Fruit fly (Drosophila melanogaster) whole organism, adult: ENCODE results near the gene CG34293.
A peak's percentile ranks its signal among the peaks of the same experiment; 100 is the strongest.

Source experiments
- CG11617 ChIP-seq: fragments of 200-800 bp; sonication (Bioruptor generic); optimal IDR thresholded peaks from 2 replicates; lab custom pipeline; 2017; ENCODE audit warnings: mild to moderate bottlenecking, missing biosample characterization, missing genetic modification reagents, missing genetic modification characterization
- CG12768 ChIP-seq: fragments of 200-800 bp; sonication (Bioruptor generic); optimal IDR thresholded peaks from 2 replicates; lab custom pipeline; 2017; ENCODE audit warnings: missing biosample characterization, missing genetic modification characterization, mild to moderate bottlenecking, moderate library complexity, missing genetic modification reagents
- CG14711 ChIP-seq: fragments of 200-800 bp; sonication (Bioruptor generic); optimal IDR thresholded peaks from 2 replicates; lab custom pipeline; 2018; ENCODE audit warnings: missing biosample characterization, mild to moderate bottlenecking, missing genetic modification characterization, moderate library complexity
- CG1620 ChIP-seq: fragments of 200-800 bp; sonication (Bioruptor generic); optimal IDR thresholded peaks from 2 replicates; lab custom pipeline; 2016; ENCODE audit warnings: missing biosample characterization, missing genetic modification characterization
- CG33017 ChIP-seq: fragments of 200-800 bp; sonication (Bioruptor generic); optimal IDR thresholded peaks from 2 replicates; lab custom pipeline; 2018; ENCODE audit warnings: missing biosample characterization, mild to moderate bottlenecking, missing genetic modification characterization, moderate library complexity
- CG5204 ChIP-seq: fragments of 200-800 bp; sonication (Bioruptor generic); optimal IDR thresholded peaks from 2 replicates; lab custom pipeline; 2016; ENCODE audit warnings: missing biosample characterization, missing genetic modification characterization
- CG7045 ChIP-seq: fragments of 200-800 bp; sonication (Bioruptor generic); optimal IDR thresholded peaks from 2 replicates; lab custom pipeline; 2017; ENCODE audit warnings: missing biosample characterization, mild to moderate bottlenecking, missing genetic modification characterization
- CG7101 ChIP-seq: fragments of 200-800 bp; sonication (Bioruptor generic); optimal IDR thresholded peaks from 2 replicates; lab custom pipeline; 2018; ENCODE audit warnings: missing biosample characterization, mild to moderate bottlenecking, missing genetic modification characterization, moderate library complexity
- Clk ChIP-seq: fragments of 200-800 bp; sonication (Bioruptor generic); optimal IDR thresholded peaks from 2 replicates; lab custom pipeline; 2017; ENCODE audit warnings: missing biosample characterization, missing genetic modification characterization
- Crg-1 ChIP-seq: fragments of 200-800 bp; sonication (Bioruptor generic); optimal IDR thresholded peaks from 2 replicates; lab custom pipeline; 2016; ENCODE audit warnings: missing biosample characterization, missing genetic modification characterization
- Hr96 ChIP-seq: fragments of 200-800 bp; sonication (Bioruptor generic); optimal IDR thresholded peaks from 2 replicates; lab custom pipeline; 2016; ENCODE audit warnings: missing biosample characterization, missing genetic modification characterization
- Mnt ChIP-seq: fragments of 200-800 bp; sonication (Bioruptor generic); optimal IDR thresholded peaks from 2 replicates; lab custom pipeline; 2016; ENCODE audit warnings: missing biosample characterization, mild to moderate bottlenecking, missing genetic modification characterization
- bab1 ChIP-seq: fragments of 200-800 bp; sonication (Bioruptor generic); optimal IDR thresholded peaks from 3 replicates; lab custom pipeline; 2019; ENCODE audit warnings: missing biosample characterization, mild to moderate bottlenecking, missing genetic modification characterization, moderate library complexity
- cic ChIP-seq: fragments of 200-800 bp; sonication (Bioruptor generic); optimal IDR thresholded peaks from 2 replicates; lab custom pipeline; 2017; ENCODE audit warnings: missing biosample characterization, mild to moderate bottlenecking, missing genetic modification characterization, moderate library complexity
- cnc ChIP-seq, 2 experiments: fragments of >200 bp; optimal IDR thresholded peaks; 2 replicates each; lab custom pipeline; 2017
- kay ChIP-seq: fragments of 200-800 bp; sonication (Bioruptor generic); peaks from one replicate; lab custom pipeline; 2016; ENCODE audit warnings: missing biosample characterization, missing genetic modification characterization, borderline replicate concordance
- ovo ChIP-seq: fragments of 200-800 bp; sonication (Bioruptor generic); optimal IDR thresholded peaks from 2 replicates; lab custom pipeline; 2016; ENCODE audit warnings: missing biosample characterization, missing genetic modification characterization
- pad ChIP-seq: fragments of 200-800 bp; sonication (Bioruptor generic); optimal IDR thresholded peaks from 3 replicates; lab custom pipeline; 2017; ENCODE audit warnings: missing biosample characterization, missing genetic modification characterization, mild to moderate bottlenecking, moderate library complexity, missing genetic modification reagents
- tj ChIP-seq: fragments of 200-800 bp; sonication (Bioruptor generic); optimal IDR thresholded peaks from 3 replicates; lab custom pipeline; 2017; ENCODE audit warnings: missing biosample characterization, mild to moderate bottlenecking, missing genetic modification characterization, moderate library complexity
- toe ChIP-seq: fragments of 200-800 bp; sonication (Bioruptor generic); optimal IDR thresholded peaks from 2 replicates; lab custom pipeline; 2016; ENCODE audit warnings: missing biosample characterization, missing genetic modification characterization

The CG34293 gene

DNA sequence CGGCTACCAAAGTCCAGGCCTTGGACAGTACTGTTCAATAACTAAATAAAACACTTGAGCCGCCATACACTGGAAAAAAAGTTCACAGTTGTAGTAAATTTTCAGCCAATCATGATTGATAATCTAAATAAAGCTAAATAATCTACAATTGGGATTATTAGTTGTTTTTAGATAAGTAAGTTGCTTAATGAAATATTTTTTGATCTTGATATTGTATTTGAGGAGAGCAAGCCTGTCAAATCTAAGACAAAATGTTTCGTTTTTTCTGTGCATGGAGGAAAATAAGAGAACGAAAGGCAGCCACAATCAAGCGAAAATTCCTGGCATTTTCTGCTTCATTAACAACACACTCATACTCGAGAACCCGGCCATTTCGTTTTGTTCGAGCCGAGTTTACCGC lies 5.8 kb upstream of the CG34293 start:
- no peak for TF ChIP-seq bab1
- no peak for TF ChIP-seq Clk (GFP tag; lab: Kevin White, UChicago)
- TF ChIP-seq Mnt: no peak
- no peak for TF ChIP-seq toe (GFP tag; lab: Kevin White, UChicago)
- TF ChIP-seq tj (GFP tag; lab: Kevin White, UChicago): no peak
- no peak for TF ChIP-seq Hr96
- no peak for TF ChIP-seq ovo (GFP tag; lab: Kevin White, UChicago)
- no peak for TF ChIP-seq CG11617 (GFP tag; lab: Kevin White, UChicago)
- no peak for TF ChIP-seq CG5204 (GFP tag; lab: Kevin White, UChicago)
- no peak for TF ChIP-seq cnc (optimal IDR thresholded peaks at IDR 0.05; lab: Kevin White, UChicago)
- no peak for TF ChIP-seq CG12768 (GFP tag; lab: Kevin White, UChicago)
- no peak for TF ChIP-seq CG14711 (tag; lab: Kevin White, UChicago)
- no peak for TF ChIP-seq CG7101 (tag; lab: Kevin White, UChicago)
- no peak for TF ChIP-seq cic
- TF ChIP-seq CG1620 (GFP tag; lab: Kevin White, UChicago): no peak
- no peak for TF ChIP-seq CG7045 (GFP tag; lab: Kevin White, UChicago)
- TF ChIP-seq CG33017 (tag; lab: Kevin White, UChicago): no peak
- no peak for TF ChIP-seq Crg-1
- TF ChIP-seq kay (GFP tag; lab: Kevin White, UChicago): no peak
- TF ChIP-seq pad (GFP tag; lab: Kevin White, UChicago): no peak

- no peak for TF ChIP-seq kay (GFP tag; lab: Kevin White, UChicago)
- no peak for TF ChIP-seq Mnt
- TF ChIP-seq tj (GFP tag; lab: Kevin White, UChicago): no peak
- TF ChIP-seq cic: no peak
- TF ChIP-seq CG11617 (GFP tag; lab: Kevin White, UChicago): no peak
- TF ChIP-seq Crg-1: no peak
- TF ChIP-seq CG14711 (tag; lab: Kevin White, UChicago): no peak
- TF ChIP-seq CG5204 (GFP tag; lab: Kevin White, UChicago): no peak
- no peak for TF ChIP-seq ovo (GFP tag; lab: Kevin White, UChicago)
- no peak for TF ChIP-seq CG7101 (tag; lab: Kevin White, UChicago)
- TF ChIP-seq Hr96: no peak
- no peak for TF ChIP-seq cnc (optimal IDR thresholded peaks at IDR 0.05; lab: Kevin White, UChicago)
These were observed 2.0 kb upstream of the CG34293 start for dm6 chr3R:27167350-27167749.

dm6 chr3R:27162824-27163223 lies 2.6 kb downstream of the CG34293 start, which contains the start of gene ppk31:
TSS of gene ppk31 (plus strand) at chr3R:27163124.
- TF ChIP-seq CG1620 (GFP tag; lab: Kevin White, UChicago): no peak
- no peak for TF ChIP-seq CG7045 (GFP tag; lab: Kevin White, UChicago)
- no peak for TF ChIP-seq cic
- TF ChIP-seq CG14711 (tag; lab: Kevin White, UChicago): no peak
- TF ChIP-seq bab1: no peak
- no peak for TF ChIP-seq toe (GFP tag; lab: Kevin White, UChicago)

- no peak for TF ChIP-seq toe (GFP tag; lab: Kevin White, UChicago)
- no peak for TF ChIP-seq CG7101 (tag; lab: Kevin White, UChicago)
- no peak for TF ChIP-seq Clk (GFP tag; lab: Kevin White, UChicago)
- no peak for TF ChIP-seq CG12768 (GFP tag; lab: Kevin White, UChicago)
- TF ChIP-seq Hr96: no peak
- TF ChIP-seq Crg-1: no peak
- TF ChIP-seq tj (GFP tag; lab: Kevin White, UChicago): no peak
- TF ChIP-seq CG14711 (tag; lab: Kevin White, UChicago): no peak
- no peak for TF ChIP-seq kay (GFP tag; lab: Kevin White, UChicago)
- no peak for TF ChIP-seq pad (GFP tag; lab: Kevin White, UChicago)
- TF ChIP-seq cic: no peak
- TF ChIP-seq CG5204 (GFP tag; lab: Kevin White, UChicago): no peak
These were observed 4.5 kb downstream of the CG34293 start, which contains the start of gene CG5909 for dm6 chr3R:27160858-27161257. TSS of gene CG5909 (plus strand) at chr3R:27161158.

DNA sequence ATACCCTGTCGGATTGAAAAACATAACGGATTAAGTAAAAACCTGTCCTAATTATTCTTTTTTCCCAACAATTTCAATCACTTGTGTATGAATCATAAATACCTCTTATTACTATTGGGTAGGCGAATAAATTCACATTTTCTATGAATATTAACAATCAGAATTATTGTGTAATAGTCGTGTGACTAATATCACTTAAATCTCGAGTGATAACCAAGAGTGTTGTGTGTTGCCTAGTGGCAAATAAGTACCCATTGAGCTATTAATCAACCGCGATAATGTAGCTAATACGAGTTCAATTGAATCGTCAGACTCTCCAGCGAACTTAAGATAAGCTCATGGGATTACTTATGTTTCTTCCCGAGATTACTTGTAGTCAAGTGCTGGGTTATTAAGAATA lies 5.5 kb downstream of the CG34293 start:
- TF ChIP-seq kay (GFP tag; lab: Kevin White, UChicago): peak; percentile 25
- TF ChIP-seq toe (GFP tag; lab: Kevin White, UChicago): no peak

- no peak for TF ChIP-seq CG1620 (GFP tag; lab: Kevin White, UChicago)
- TF ChIP-seq toe (GFP tag; lab: Kevin White, UChicago): no peak
- TF ChIP-seq cnc (optimal IDR thresholded peaks at IDR 0.05; lab: Kevin White, UChicago): no peak
These were observed 7.6 kb downstream of the CG34293 start, which contains the start of gene grass for dm6 chr3R:27157814-27158213. TSS of gene grass (plus strand) at chr3R:27157948.

dm6 chr3R:27154001-27154400 lies 11.4 kb downstream of the CG34293 start:
- TF ChIP-seq pad (GFP tag; lab: Kevin White, UChicago) (no peak), tj (GFP tag; lab: Kevin White, UChicago) (peak; percentile 99)
